Worm (Caenorhabditis elegans): Measurements from ENCODE around the gene cpb-2.

ce11 chrII:6219346-6219745, 26.8 kb downstream of the cpb-2 start, which contains the start of gene mks-2:
- TF ChIP-seq egl-27 (tag; optimal IDR thresholded peaks at IDR 0.05) (no peak), crh-2 (tag; optimal IDR thresholded peaks at IDR 0.05) (no peak)
